Fruit fly (Drosophila melanogaster) whole organism, embryonic: ENCODE results near the gene CG16957.

Experiments
- ATbp ChIP-seq: fragments of 200-800 bp; sonication (Bioruptor generic); optimal IDR thresholded peaks from 2 replicates; lab custom pipeline; 2017; ENCODE audit warnings: missing biosample characterization, mild to moderate bottlenecking, missing genetic modification characterization, missing genetic modification reagents
- Adf1 ChIP-seq: fragments of 200-800 bp; sonication (Bioruptor generic); IDR thresholded peaks from 2 replicates; pipeline ENCODE4 v1.3.6; 2022; ENCODE audit warnings: missing biosample characterization, missing genetic modification characterization
- Atf-2 ChIP-seq: fragments of 200-800 bp; sonication (Bioruptor generic); optimal IDR thresholded peaks from 2 replicates; lab custom pipeline; 2016; ENCODE audit warnings: missing biosample characterization, missing genetic modification characterization
- CG11247 ChIP-seq: fragments of 200-800 bp; sonication (Bioruptor generic); IDR thresholded peaks from 2 replicates; pipeline ENCODE4 v1.3.6; 2022; ENCODE audit warnings: missing biosample characterization, missing genetic modification characterization
- CG11696 ChIP-seq: fragments of 200-800 bp; sonication (Bioruptor generic); IDR thresholded peaks from 2 replicates; pipeline ENCODE4 v1.3.6; 2022; ENCODE audit warnings: missing biosample characterization, missing genetic modification characterization
- CG12391 ChIP-seq: fragments of 200-800 bp; sonication (Bioruptor generic); optimal IDR thresholded peaks from 3 replicates; lab custom pipeline; 2018; ENCODE audit warnings: missing biosample characterization, mild to moderate bottlenecking, missing genetic modification characterization, moderate library complexity
- CG14667 ChIP-seq: fragments of 200-800 bp; sonication (Bioruptor generic); IDR thresholded peaks from 2 replicates; pipeline ENCODE4 v1.3.6; 2022; ENCODE audit warnings: missing biosample characterization, missing genetic modification characterization
- CG15601 ChIP-seq: fragments of 200-800 bp; sonication (Bioruptor generic); optimal IDR thresholded peaks from 3 replicates; lab custom pipeline; 2019; ENCODE audit warnings: missing biosample characterization, mild to moderate bottlenecking, missing genetic modification characterization, moderate library complexity
- CG1602 ChIP-seq: fragments of 200-800 bp; sonication (Bioruptor generic); optimal IDR thresholded peaks from 3 replicates; lab custom pipeline; 2016; ENCODE audit warnings: missing biosample characterization, missing genetic modification characterization
- CG17385 ChIP-seq: fragments of 200-800 bp; sonication (Bioruptor generic); optimal IDR thresholded peaks from 3 replicates; lab custom pipeline; 2018; ENCODE audit warnings: missing biosample characterization, mild to moderate bottlenecking, missing genetic modification characterization
- CG17568 ChIP-seq: fragments of 200-800 bp; sonication (Bioruptor generic); optimal IDR thresholded peaks from 2 replicates; lab custom pipeline; 2018; ENCODE audit warnings: missing biosample characterization, mild to moderate bottlenecking, missing genetic modification characterization, moderate library complexity
- CG17829 ChIP-seq: fragments of 200-800 bp; optimal IDR thresholded peaks from 2 replicates; lab custom pipeline; 2019; ENCODE audit warnings: missing biosample characterization, mild to moderate bottlenecking, missing genetic modification characterization, moderate library complexity
- CG18599 ChIP-seq: fragments of 200-800 bp; sonication (Bioruptor generic); optimal IDR thresholded peaks from 3 replicates; lab custom pipeline; 2017; ENCODE audit warnings: missing biosample characterization, missing genetic modification characterization, mild to moderate bottlenecking, moderate library complexity, missing genetic modification reagents
- CG4820 ChIP-seq: fragments of 200-800 bp; sonication (Bioruptor generic); optimal IDR thresholded peaks from 3 replicates; lab custom pipeline; 2016; ENCODE audit warnings: missing biosample characterization, missing genetic modification characterization
- CG5245 ChIP-seq: fragments of 200-800 bp; sonication (Bioruptor generic); optimal IDR thresholded peaks from 3 replicates; lab custom pipeline; 2016; ENCODE audit warnings: missing biosample characterization, missing genetic modification characterization
- CG6175 ChIP-seq: fragments of 200-800 bp; sonication (Bioruptor generic); IDR thresholded peaks from 3 replicates; pipeline ENCODE4 v1.3.6; 2022; ENCODE audit warnings: missing biosample characterization, missing genetic modification characterization
- CG7357 ChIP-seq: fragments of 200-800 bp; sonication (Bioruptor generic); IDR thresholded peaks from 3 replicates; pipeline ENCODE4 v1.3.6; 2022; ENCODE audit warnings: missing biosample characterization, missing genetic modification characterization
- CG7556 ChIP-seq: fragments of 200-800 bp; sonication (Bioruptor generic); optimal IDR thresholded peaks from 2 replicates; lab custom pipeline; 2017; ENCODE audit warnings: missing biosample characterization, mild to moderate bottlenecking, missing genetic modification characterization
- CG7786 ChIP-seq: fragments of 200-800 bp; sonication (Bioruptor generic); optimal IDR thresholded peaks from 2 replicates; lab custom pipeline; 2016; ENCODE audit warnings: missing biosample characterization, missing genetic modification characterization
- CG7839 ChIP-seq: fragments of 200-800 bp; sonication (Bioruptor generic); optimal IDR thresholded peaks from 3 replicates; lab custom pipeline; 2018; ENCODE audit warnings: missing biosample characterization, mild to moderate bottlenecking, missing genetic modification characterization, moderate library complexity
- CG8388 ChIP-seq: fragments of 200-800 bp; sonication (Bioruptor generic); optimal IDR thresholded peaks from 2 replicates; lab custom pipeline; 2019; ENCODE audit warnings: missing biosample characterization, mild to moderate bottlenecking, missing genetic modification characterization, moderate library complexity
- CG8944 ChIP-seq: fragments of 200-800 bp; sonication (Bioruptor generic); optimal IDR thresholded peaks from 3 replicates; lab custom pipeline; 2016; ENCODE audit warnings: missing biosample characterization, missing genetic modification characterization
- CkIIα-i1 ChIP-seq: fragments of 200-800 bp; sonication (Bioruptor generic); IDR thresholded peaks from 2 replicates; pipeline ENCODE4 v1.3.6; 2022; ENCODE audit warnings: missing biosample characterization, missing genetic modification characterization
- Dad ChIP-seq: fragments of 200-800 bp; sonication (Bioruptor generic); optimal IDR thresholded peaks from 3 replicates; lab custom pipeline; 2016; ENCODE audit warnings: missing biosample characterization, missing genetic modification characterization
- Dek ChIP-seq: fragments of 200-800 bp; sonication (Bioruptor generic); optimal IDR thresholded peaks from 3 replicates; lab custom pipeline; 2019; ENCODE audit warnings: missing biosample characterization, mild to moderate bottlenecking, missing genetic modification characterization, moderate library complexity
- Hey ChIP-seq: fragments of 200-800 bp; sonication (Bioruptor generic); optimal IDR thresholded peaks from 3 replicates; lab custom pipeline; 2018; ENCODE audit warnings: missing biosample characterization, mild to moderate bottlenecking, missing genetic modification characterization
- Myb ChIP-seq: fragments of 200-800 bp; sonication (Bioruptor generic); optimal IDR thresholded peaks from 2 replicates; lab custom pipeline; 2016; ENCODE audit warnings: missing biosample characterization, missing genetic modification characterization
- NK7.1 ChIP-seq: fragments of 200-800 bp; sonication (Bioruptor generic); optimal IDR thresholded peaks from 3 replicates; lab custom pipeline; 2016; ENCODE audit warnings: missing biosample characterization, missing genetic modification characterization
- Rfx ChIP-seq: fragments of 200-800 bp; sonication (Bioruptor generic); IDR thresholded peaks from 2 replicates; pipeline ENCODE4 v1.3.6; 2022; ENCODE audit warnings: missing biosample characterization, missing genetic modification characterization
- Spps ChIP-seq: fragments of 200-800 bp; sonication (Bioruptor generic); optimal IDR thresholded peaks from 2 replicates; lab custom pipeline; 2018; ENCODE audit warnings: missing biosample characterization, mild to moderate bottlenecking, missing genetic modification characterization
- ash1 ChIP-seq: fragments of 200-800 bp; sonication (Bioruptor generic); optimal IDR thresholded peaks from 2 replicates; lab custom pipeline; 2018; ENCODE audit warnings: missing biosample characterization, mild to moderate bottlenecking, missing genetic modification characterization
- bbx ChIP-seq: fragments of 200-800 bp; sonication (Bioruptor generic); IDR thresholded peaks from 2 replicates; pipeline ENCODE4 v1.3.6; 2022; ENCODE audit warnings: missing biosample characterization, missing genetic modification characterization; ENCODE audit not compliant: partially characterized antibody
- cad ChIP-seq: fragments of >200 bp; optimal IDR thresholded peaks from 2 replicates; lab custom pipeline; 2017; ENCODE audit warnings: missing biosample characterization, missing genetic modification characterization
- danr ChIP-seq: fragments of 200-800 bp; sonication (Bioruptor generic); IDR thresholded peaks from 2 replicates; pipeline ENCODE4 v1.3.6; 2022; ENCODE audit warnings: missing biosample characterization, missing genetic modification characterization
- gsb-n ChIP-seq: fragments of 200-800 bp; sonication (Bioruptor generic); optimal IDR thresholded peaks from 3 replicates; lab custom pipeline; 2018; ENCODE audit warnings: missing biosample characterization, mild to moderate bottlenecking, missing genetic modification characterization
- jigr1 ChIP-seq: fragments of 200-800 bp; sonication (Bioruptor generic); IDR thresholded peaks from 3 replicates; pipeline ENCODE4 v1.3.6; 2022; ENCODE audit warnings: missing biosample characterization, missing genetic modification characterization
- kay ChIP-seq: fragments of 200-800 bp; sonication (Bioruptor generic); optimal IDR thresholded peaks from 2 replicates; lab custom pipeline; 2016; ENCODE audit warnings: missing biosample characterization, missing genetic modification characterization
- knrl ChIP-seq: fragments of 200-800 bp; sonication (Bioruptor generic); IDR thresholded peaks from 3 replicates; pipeline ENCODE4 v1.3.6; 2022; ENCODE audit warnings: missing biosample characterization, missing genetic modification characterization; ENCODE audit not compliant: partially characterized antibody
- lbe ChIP-seq: fragments of 200-800 bp; sonication (Bioruptor generic); optimal IDR thresholded peaks from 2 replicates; lab custom pipeline; 2016; ENCODE audit warnings: missing biosample characterization, mild to moderate bottlenecking, missing genetic modification characterization
- luna ChIP-seq: fragments of 200-800 bp; sonication (Bioruptor generic); optimal IDR thresholded peaks from 2 replicates; lab custom pipeline; 2016; ENCODE audit warnings: missing biosample characterization, missing genetic modification characterization
- maf-S ChIP-seq: fragments of 200-800 bp; sonication (Bioruptor generic); optimal IDR thresholded peaks from 2 replicates; lab custom pipeline; 2016; ENCODE audit warnings: missing biosample characterization, missing genetic modification characterization
- mam ChIP-seq: fragments of 200-800 bp; sonication (Bioruptor generic); optimal IDR thresholded peaks from 3 replicates; lab custom pipeline; 2016; ENCODE audit warnings: missing biosample characterization, missing genetic modification characterization
- odd ChIP-seq: fragments of 200-800 bp; sonication (Bioruptor generic); optimal IDR thresholded peaks from 2 replicates; lab custom pipeline; 2017; ENCODE audit warnings: missing biosample characterization, mild to moderate bottlenecking, missing genetic modification characterization
- pfk ChIP-seq: fragments of 200-800 bp; sonication (Bioruptor generic); optimal IDR thresholded peaks from 2 replicates; lab custom pipeline; 2018; ENCODE audit warnings: missing biosample characterization, mild to moderate bottlenecking, missing genetic modification characterization, moderate library complexity
- phol ChIP-seq: fragments of 200-800 bp; sonication (Bioruptor generic); optimal IDR thresholded peaks from 3 replicates; lab custom pipeline; 2018; ENCODE audit warnings: missing biosample characterization, mild to moderate bottlenecking, missing genetic modification characterization, moderate library complexity
- slp2 ChIP-seq: fragments of 200-800 bp; sonication (Bioruptor generic); optimal IDR thresholded peaks from 2 replicates; lab custom pipeline; 2016; ENCODE audit warnings: missing biosample characterization, missing genetic modification characterization
- tin ChIP-seq: fragments of 200-800 bp; sonication (Bioruptor generic); optimal IDR thresholded peaks from 3 replicates; lab custom pipeline; 2016; ENCODE audit warnings: missing biosample characterization, missing genetic modification characterization
- tna ChIP-seq: fragments of 200-800 bp; sonication (Bioruptor generic); IDR thresholded peaks from 2 replicates; pipeline ENCODE4 v1.3.6; 2022; ENCODE audit warnings: missing biosample characterization, missing genetic modification characterization; ENCODE audit not compliant: partially characterized antibody
- ttk ChIP-seq: fragments of 200-800 bp; sonication (Bioruptor generic); IDR thresholded peaks from 2 replicates; pipeline ENCODE4 v2.1.2; 2022; ENCODE audit warnings: missing biosample characterization, missing genetic modification characterization
- vvl ChIP-seq: fragments of 200-800 bp; sonication (Bioruptor generic); IDR thresholded peaks from 2 replicates; pipeline ENCODE4 v1.3.6; 2022; ENCODE audit warnings: missing biosample characterization, missing genetic modification characterization
- wdn ChIP-seq: fragments of 200-800 bp; sonication (Bioruptor generic); IDR thresholded peaks from 2 replicates; pipeline ENCODE4 v1.3.6; 2022; ENCODE audit warnings: missing biosample characterization, missing genetic modification characterization

The CG16957 gene

DNA sequence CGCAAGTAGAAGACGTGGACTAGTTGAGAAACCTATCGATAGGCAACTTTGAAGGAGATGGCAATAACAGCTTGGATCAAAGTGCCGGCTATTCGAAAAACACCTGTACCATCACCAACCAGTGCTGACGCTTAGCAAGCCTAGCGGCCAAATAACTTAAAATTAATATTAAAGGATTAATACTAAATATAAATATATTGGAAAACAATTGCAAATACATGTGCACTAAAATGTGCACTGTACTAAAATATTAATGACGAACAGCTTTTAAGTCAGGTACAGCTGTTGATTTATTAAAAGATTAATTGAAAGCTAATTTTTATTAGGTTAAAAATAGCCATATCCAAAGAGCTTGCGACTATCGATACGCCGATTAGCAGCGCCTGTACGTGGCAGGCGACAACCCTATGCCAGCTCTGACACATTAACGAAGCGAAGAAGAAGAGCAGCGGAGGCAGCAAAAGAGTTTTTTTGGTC lies 17.5 kb downstream of the CG16957 start, which contains the start of the genes CG9302 and beta'COP (continued):
- TF ChIP-seq CG1602 (GFP tag; lab: Kevin White, UChicago) (peak; percentile 49), phol (peak; percentile 81), jigr1 (GFP tag; lab: Robert Waterston, UW) (peak; percentile 61; the same call in 2 of the 3 replicates), Dad (GFP tag; lab: Kevin White, UChicago) (peak; percentile 14), vvl (GFP tag; lab: Robert Waterston, UW) (no peak), NK7.1 (GFP tag; lab: Kevin White, UChicago) (no peak), tin (GFP tag; lab: Kevin White, UChicago) (peak; percentile 60), CG11247 (GFP tag; lab: Robert Waterston, UW) (peak; percentile 39), ATbp (no peak), CG15601 (tag; lab: Kevin White, UChicago) (peak; percentile 68), CG5245 (peak; percentile 31), Adf1 (GFP tag; lab: Robert Waterston, UW) (peak; percentile 48; the same call in 1 of the 2 replicates), CG18599 (GFP tag; lab: Kevin White, UChicago) (no peak), cad (GFP tag; lab: Kevin White, UChicago) (no peak), mam (GFP tag; lab: Kevin White, UChicago) (peak; percentile 71), bbx (GFP tag; lab: Robert Waterston, UW) (no peak; the same call in 1 of the 2 replicates), CG7786 (GFP tag; lab: Kevin White, UChicago) (peak; percentile 48), ttk (GFP tag; lab: Robert Waterston, UW) (no peak), CG14667 (GFP tag; lab: Robert Waterston, UW) (no peak), wdn (GFP tag; lab: Robert Waterston, UW) (no peak; the same call in 1 of the 2 replicates), CG4820 (peak; percentile 46), Rfx (GFP tag; lab: Robert Waterston, UW) (peak; percentile 76), CG11696 (no peak), kay (peak; percentile 75), Dek (tag; lab: Kevin White, UChicago) (no peak), knrl (GFP tag; lab: Robert Waterston, UW) (peak; percentile 82), lbe (GFP tag; lab: Kevin White, UChicago) (peak; percentile 66), gsb-n (tag; lab: Kevin White, UChicago) (no peak), Atf-2 (GFP tag; lab: Kevin White, UChicago) (peak; percentile 34), CG17568 (GFP tag; lab: Kevin White, UChicago) (no peak), pfk (GFP tag; lab: Kevin White, UChicago) (no peak), CG6175 (no peak), danr (GFP tag; lab: Robert Waterston, UW) (peak; percentile 47; the same call in 1 of the 2 replicates), CG8388 (peak; percentile 50), tna (no peak; the same call in 1 of the 2 replicates), ash1 (no peak), slp2 (peak; percentile 21), CG7839 (tag; lab: Kevin White, UChicago) (peak; percentile 75), odd (no peak), CkIIα-i1 (GFP tag; lab: Robert Waterston, UW) (no peak), Hey (tag; lab: Kevin White, UChicago) (no peak), CG17829 (peak; percentile 82), maf-S (GFP tag; lab: Kevin White, UChicago) (peak; percentile 17), luna (peak; percentile 19), CG12391 (peak; percentile 85), CG7357 (GFP tag; lab: Robert Waterston, UW) (peak; percentile 56; the same call in 1 of the 3 replicates), CG17385 (peak; percentile 95), CG8944 (GFP tag; lab: Kevin White, UChicago) (peak; percentile 43), CG7556 (peak; percentile 70), Spps (peak; percentile 12), Myb (GFP tag; lab: Kevin White, UChicago) (no peak)
